Fruit fly (Drosophila melanogaster) whole organism, embryonic: Measurements from ENCODE around the gene Kdm3.
A peak's percentile ranks its signal among the peaks of the same experiment; 100 is the strongest.

Experiments used
- Bdp1 ChIP-seq: fragments of 200-800 bp; sonication (Bioruptor generic); optimal IDR thresholded peaks from 3 replicates; lab custom pipeline; 2016; ENCODE audit warnings: missing biosample characterization, missing genetic modification characterization
- CG10274 ChIP-seq: fragments of 200-800 bp; sonication (Bioruptor generic); optimal IDR thresholded peaks from 3 replicates; lab custom pipeline; 2017; ENCODE audit warnings: missing biosample characterization, mild to moderate bottlenecking, missing genetic modification characterization
- CG10366 ChIP-seq: fragments of 200-800 bp; sonication (Bioruptor generic); IDR thresholded peaks from 2 replicates; pipeline ENCODE4 v1.3.6; 2022; ENCODE audit warnings: missing biosample characterization, missing genetic modification characterization
- CG10959 ChIP-seq: fragments of 200-800 bp; sonication (Bioruptor generic); IDR thresholded peaks from 2 replicates; pipeline ENCODE4 v1.3.6; 2022; ENCODE audit warnings: missing biosample characterization, missing genetic modification characterization
- CG11247 ChIP-seq: fragments of 200-800 bp; sonication (Bioruptor generic); IDR thresholded peaks from 2 replicates; pipeline ENCODE4 v1.3.6; 2022; ENCODE audit warnings: missing biosample characterization, missing genetic modification characterization
- CG12391 ChIP-seq: fragments of 200-800 bp; sonication (Bioruptor generic); optimal IDR thresholded peaks from 3 replicates; lab custom pipeline; 2018; ENCODE audit warnings: missing biosample characterization, mild to moderate bottlenecking, missing genetic modification characterization, moderate library complexity
- CG14965 ChIP-seq: fragments of 200-800 bp; sonication (Bioruptor generic); optimal IDR thresholded peaks from 2 replicates; lab custom pipeline; 2016; ENCODE audit warnings: missing biosample characterization, missing genetic modification characterization, borderline replicate concordance
- CG15269 ChIP-seq: fragments of 200-800 bp; sonication (Bioruptor generic); optimal IDR thresholded peaks from 2 replicates; lab custom pipeline; 2018; ENCODE audit warnings: missing biosample characterization, mild to moderate bottlenecking, missing genetic modification characterization, moderate library complexity
- CG15479 ChIP-seq: fragments of 200-800 bp; sonication (Bioruptor generic); optimal IDR thresholded peaks from 3 replicates; lab custom pipeline; 2019; ENCODE audit warnings: missing biosample characterization, mild to moderate bottlenecking, missing genetic modification characterization, moderate library complexity
- CG1603 ChIP-seq: fragments of 200-800 bp; sonication (Bioruptor generic); optimal IDR thresholded peaks from 2 replicates; lab custom pipeline; 2019; ENCODE audit warnings: missing biosample characterization, mild to moderate bottlenecking, missing genetic modification characterization, moderate library complexity
- CG1647 ChIP-seq: fragments of 200-800 bp; sonication (Bioruptor generic); optimal IDR thresholded peaks from 3 replicates; lab custom pipeline; 2016; ENCODE audit warnings: missing biosample characterization, missing genetic modification characterization
- CG5245 ChIP-seq: fragments of 200-800 bp; sonication (Bioruptor generic); optimal IDR thresholded peaks from 3 replicates; lab custom pipeline; 2016; ENCODE audit warnings: missing biosample characterization, missing genetic modification characterization
- CG6813 ChIP-seq: fragments of 200-800 bp; sonication (Bioruptor generic); optimal IDR thresholded peaks from 2 replicates; lab custom pipeline; 2017; ENCODE audit warnings: missing biosample characterization, missing genetic modification characterization, mild to moderate bottlenecking, moderate library complexity, missing genetic modification reagents
- CG8290 ChIP-seq, 3 experiments: fragments of 200-800 bp; sonication (Bioruptor generic); optimal IDR thresholded peaks; 2 replicates each; lab custom pipeline; 2016 to 2019; ENCODE audit warnings: missing biosample characterization in 3 of 3, missing genetic modification characterization in 3 of 3, mild to moderate bottlenecking in 2 of 3, moderate library complexity in 1 of 3
- CG9727 ChIP-seq: fragments of 200-800 bp; sonication (Bioruptor generic); optimal IDR thresholded peaks from 3 replicates; lab custom pipeline; 2017; ENCODE audit warnings: missing biosample characterization, mild to moderate bottlenecking, missing genetic modification characterization
- CoRest ChIP-seq: fragments of 200-800 bp; sonication (Bioruptor generic); optimal IDR thresholded peaks from 3 replicates; lab custom pipeline; 2018; ENCODE audit warnings: missing biosample characterization, mild to moderate bottlenecking, missing genetic modification characterization, moderate library complexity
- GATAe ChIP-seq: fragments of 200-800 bp; sonication (Bioruptor generic); conservative IDR thresholded peaks from 2 replicates; pipeline ENCODE4 v1.3.6; 2022; ENCODE audit warnings: missing biosample characterization, missing genetic modification characterization
- HLHmδ ChIP-seq: fragments of 200-800 bp; sonication (Bioruptor generic); optimal IDR thresholded peaks from 2 replicates; lab custom pipeline; 2018; ENCODE audit warnings: missing biosample characterization, mild to moderate bottlenecking, missing genetic modification characterization, moderate library complexity
- Hey ChIP-seq: fragments of 200-800 bp; sonication (Bioruptor generic); optimal IDR thresholded peaks from 3 replicates; lab custom pipeline; 2018; ENCODE audit warnings: missing biosample characterization, mild to moderate bottlenecking, missing genetic modification characterization
- HmgZ ChIP-seq: fragments of 200-800 bp; sonication (Bioruptor generic); optimal IDR thresholded peaks from 2 replicates; lab custom pipeline; 2018; ENCODE audit warnings: missing biosample characterization, mild to moderate bottlenecking, missing genetic modification characterization
- Med ChIP-seq: fragments of 200-800 bp; sonication (Bioruptor generic); peaks from one replicate; lab custom pipeline; 2016; ENCODE audit warnings: missing biosample characterization, missing genetic modification characterization, mild to moderate bottlenecking, inconsistent platforms, moderate library complexity
- NFAT ChIP-seq: fragments of 200-800 bp; sonication (Bioruptor generic); IDR thresholded peaks from 2 replicates; pipeline ENCODE4 v1.3.6; 2022; ENCODE audit warnings: missing biosample characterization, missing genetic modification characterization
- NK7.1 ChIP-seq: fragments of 200-800 bp; sonication (Bioruptor generic); optimal IDR thresholded peaks from 3 replicates; lab custom pipeline; 2016; ENCODE audit warnings: missing biosample characterization, missing genetic modification characterization
- Nf-YC ChIP-seq: fragments of 200-800 bp; optimal IDR thresholded peaks from 3 replicates; lab custom pipeline; 2019; ENCODE audit warnings: missing biosample characterization, mild to moderate bottlenecking, missing genetic modification characterization, moderate library complexity
- Ravus ChIP-seq: fragments of 200-800 bp; sonication (Bioruptor generic); IDR thresholded peaks from 2 replicates; pipeline ENCODE4 v1.3.6; 2022; ENCODE audit warnings: missing biosample characterization, missing genetic modification characterization
- Rx ChIP-seq: fragments of 200-800 bp; sonication (Bioruptor generic); IDR thresholded peaks from 2 replicates; pipeline ENCODE4 v1.3.6; 2022; ENCODE audit warnings: missing biosample characterization, missing genetic modification characterization
- Sox102F ChIP-seq: fragments of 200-800 bp; sonication (Bioruptor generic); optimal IDR thresholded peaks from 2 replicates; lab custom pipeline; 2018; ENCODE audit warnings: missing biosample characterization, mild to moderate bottlenecking, missing genetic modification characterization, moderate library complexity
- cg ChIP-seq: fragments of 200-800 bp; sonication (Bioruptor generic); optimal IDR thresholded peaks from 3 replicates; lab custom pipeline; 2019; ENCODE audit warnings: missing biosample characterization, mild to moderate bottlenecking, missing genetic modification characterization, moderate library complexity
- dpn ChIP-seq, 2 experiments: fragments of 200-800 bp; sonication (Bioruptor generic); optimal IDR thresholded peaks; 3 replicates each; lab custom pipeline; 2016; ENCODE audit warnings: missing biosample characterization in 2 of 2, missing genetic modification characterization in 2 of 2
- fru ChIP-seq: fragments of >200 bp; optimal IDR thresholded peaks from 2 replicates; lab custom pipeline; 2017
- ftz-f1 ChIP-seq: fragments of 200-800 bp; sonication (Bioruptor generic); optimal IDR thresholded peaks from 2 replicates; lab custom pipeline; 2016; ENCODE audit warnings: missing biosample characterization, missing genetic modification characterization
- grn ChIP-seq: fragments of 200-800 bp; sonication (Bioruptor generic); optimal IDR thresholded peaks from 3 replicates; lab custom pipeline; 2017; ENCODE audit warnings: missing biosample characterization, missing genetic modification characterization
- her ChIP-seq: fragments of 200-800 bp; sonication (Bioruptor generic); optimal IDR thresholded peaks from 2 replicates; lab custom pipeline; 2016; ENCODE audit warnings: missing biosample characterization, missing genetic modification characterization
- insv ChIP-seq, 2 experiments: fragments of 200-800 bp; sonication (Bioruptor generic); optimal IDR thresholded peaks; 3 replicates each; lab custom pipeline; 2016 to 2018; ENCODE audit warnings: missing biosample characterization in 2 of 2, missing genetic modification characterization in 2 of 2
- lab ChIP-seq: fragments of 200-800 bp; sonication (Bioruptor generic); optimal IDR thresholded peaks from 3 replicates; lab custom pipeline; 2017; ENCODE audit warnings: missing biosample characterization, missing genetic modification characterization, mild to moderate bottlenecking, moderate library complexity, missing genetic modification reagents
- mirr ChIP-seq: fragments of 200-800 bp; sonication (Bioruptor generic); optimal IDR thresholded peaks from 3 replicates; lab custom pipeline; 2018; ENCODE audit warnings: missing biosample characterization, mild to moderate bottlenecking, missing genetic modification characterization
- prd ChIP-seq, 3 experiments: fragments of >200 bp in 2 of 3; fragments of 200-800 bp in 1 of 3; sonication (Bioruptor generic) in 1 of 3; optimal IDR thresholded peaks in 2 of 3; IDR thresholded peaks in 1 of 3; 2 replicates in 2 of 3; 3 replicates in 1 of 3; pipeline versions ENCODE4 v1.3.6 to Lab custom; 2017 to 2022; ENCODE audit warnings: missing biosample characterization in 1 of 3, missing genetic modification characterization in 1 of 3
- ranshi ChIP-seq: fragments of 200-800 bp; sonication (Bioruptor generic); IDR thresholded peaks from 2 replicates; pipeline ENCODE4 v1.3.6; 2022; ENCODE audit warnings: missing biosample characterization, missing genetic modification characterization
- sim ChIP-seq: fragments of 200-800 bp; sonication (Bioruptor generic); IDR thresholded peaks from 2 replicates; pipeline ENCODE4 v1.3.6; 2022; ENCODE audit warnings: missing biosample characterization, missing genetic modification characterization
- slou ChIP-seq: fragments of 200-800 bp; sonication (Bioruptor generic); optimal IDR thresholded peaks from 3 replicates; lab custom pipeline; 2016; ENCODE audit warnings: missing biosample characterization, missing genetic modification characterization
- sug ChIP-seq: fragments of 200-800 bp; optimal IDR thresholded peaks from 2 replicates; lab custom pipeline; 2019; ENCODE audit warnings: missing biosample characterization, mild to moderate bottlenecking, missing genetic modification characterization, moderate library complexity
- tap ChIP-seq: fragments of 200-800 bp; optimal IDR thresholded peaks from 3 replicates; lab custom pipeline; 2019; ENCODE audit warnings: missing biosample characterization, mild to moderate bottlenecking, missing genetic modification characterization, moderate library complexity
- toy ChIP-seq: fragments of 200-800 bp; sonication (Bioruptor generic); IDR thresholded peaks from 2 replicates; pipeline ENCODE4 v1.3.6; 2022; ENCODE audit warnings: missing biosample characterization, missing genetic modification characterization
- twi ChIP-seq: fragments of 200-800 bp; optimal IDR thresholded peaks from 2 replicates; lab custom pipeline; 2019; ENCODE audit warnings: missing biosample characterization, mild to moderate bottlenecking, missing genetic modification characterization, moderate library complexity
- vvl ChIP-seq: fragments of 200-800 bp; sonication (Bioruptor generic); IDR thresholded peaks from 2 replicates; pipeline ENCODE4 v1.3.6; 2022; ENCODE audit warnings: missing biosample characterization, missing genetic modification characterization
- wek ChIP-seq: fragments of 200-800 bp; sonication (Bioruptor generic); optimal IDR thresholded peaks from 3 replicates; lab custom pipeline; 2018; ENCODE audit warnings: missing biosample characterization, mild to moderate bottlenecking, missing genetic modification characterization, moderate library complexity
- zf30C ChIP-seq: fragments of 200-800 bp; sonication (Bioruptor generic); optimal IDR thresholded peaks from 3 replicates; lab custom pipeline; 2018; ENCODE audit warnings: missing biosample characterization, mild to moderate bottlenecking, missing genetic modification characterization

Kdm3 gene

DNA sequence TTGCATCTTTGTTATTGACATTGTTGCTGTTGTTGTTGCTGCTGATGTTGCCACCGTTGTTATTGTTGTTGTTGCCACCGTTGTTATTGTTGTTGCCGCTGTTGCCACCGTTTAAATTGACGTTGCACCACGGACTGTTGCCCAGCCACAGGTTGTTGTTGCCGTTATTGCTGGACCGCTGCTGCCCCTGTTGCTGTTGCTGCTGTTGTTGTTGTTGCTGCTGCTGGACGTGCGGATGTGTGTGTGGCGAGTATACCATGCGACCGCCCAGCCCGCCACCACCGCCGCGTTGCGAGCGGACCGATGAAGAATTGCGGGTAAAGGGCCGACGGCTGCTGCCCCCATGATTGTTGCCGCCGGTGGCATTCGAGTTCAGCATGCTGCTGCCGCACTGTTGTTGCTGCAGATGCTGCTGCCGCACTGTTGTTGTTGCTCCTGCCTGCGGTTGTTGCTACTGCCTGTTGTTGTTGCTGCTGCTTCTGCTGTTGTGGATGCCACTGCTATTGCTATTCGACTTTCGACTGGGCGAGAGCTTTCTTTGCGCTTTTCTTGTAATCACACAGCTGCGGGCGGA lies 31.1 kb downstream of the Kdm3 start (continued):
- TF ChIP-seq CG10959 (GFP tag; lab: Robert Waterston, UW) (no peak), CG5245 (GFP tag; lab: Kevin White, UChicago) (no peak), Ravus (no peak), prd (optimal IDR thresholded peaks at IDR 0.05; lab: Kevin White, UChicago) (no peak), prd (GFP tag; IDR thresholded peaks at IDR 0.05; lab: Robert Waterston, UW) (peak; percentile 39; the same call in 1 of the 3 replicates), ranshi (GFP tag; lab: Robert Waterston, UW) (0 out of 2 replicates have a peak, but pooled peaks have one; percentile 15)
- TF ChIP-seq, all 482 proteins: peak for 12

DNA sequence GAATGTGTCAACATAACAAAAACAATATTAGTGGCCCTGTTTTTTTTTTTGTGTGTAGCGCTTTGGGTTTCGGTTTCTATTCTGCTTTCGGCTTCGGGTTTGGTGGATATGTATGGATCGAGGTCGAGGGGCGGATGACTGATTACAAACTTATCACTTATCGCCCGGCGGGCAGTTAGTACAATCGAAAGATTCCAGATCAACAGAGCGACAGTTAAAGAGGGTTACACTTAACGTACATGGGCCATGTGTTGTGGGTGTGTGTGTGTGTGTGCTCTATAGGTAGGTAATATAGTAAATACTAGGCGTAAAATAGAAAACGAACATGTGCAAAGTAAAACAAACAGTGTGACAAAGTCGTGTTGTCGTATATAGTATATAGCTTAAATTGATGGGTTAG lies 33.0 kb downstream of the Kdm3 start:
- peak; percentile 18 for TF ChIP-seq CG15479 (GFP tag; lab: Kevin White, UChicago)
- no peak for TF ChIP-seq insv (GFP tag; optimal IDR thresholded peaks at IDR 0.05; lab: Kevin White, UChicago)
- TF ChIP-seq fru (lab: Kevin White, UChicago): no peak
- peak; percentile 93 for TF ChIP-seq grn (GFP tag; lab: Kevin White, UChicago)
- no peak for TF ChIP-seq CG11247 (GFP tag; lab: Robert Waterston, UW)
- TF ChIP-seq vvl (GFP tag; lab: Robert Waterston, UW): 0 out of 2 replicates have a peak, but pooled peaks have one; percentile 14
- no peak for TF ChIP-seq CoRest (tag; lab: Kevin White, UChicago)
- peak; percentile 10 for TF ChIP-seq CG6813
- no peak for TF ChIP-seq CG14965
- no peak for TF ChIP-seq CG10366 (GFP tag; lab: Robert Waterston, UW)
- peak; percentile 15 for TF ChIP-seq wek
- no peak for TF ChIP-seq Sox102F
- TF ChIP-seq Bdp1 (GFP tag; lab: Kevin White, UChicago): no peak
- TF ChIP-seq ftz-f1 (GFP tag; lab: Kevin White, UChicago): peak; percentile 58
- TF ChIP-seq Hey (tag; lab: Kevin White, UChicago): peak; percentile 81
- peak; percentile 26 for TF ChIP-seq Med
- TF ChIP-seq cg: peak; percentile 40
- TF ChIP-seq CG15269: no peak
- TF ChIP-seq CG10274: no peak
- no peak for TF ChIP-seq HLHmδ (GFP tag; lab: Kevin White, UChicago)
- peak; percentile 70 for TF ChIP-seq twi (tag; lab: Kevin White, UChicago)
- TF ChIP-seq lab (GFP tag; lab: Kevin White, UChicago): no peak
- TF ChIP-seq GATAe (GFP tag; lab: Robert Waterston, UW): peak; percentile 80
- TF ChIP-seq NK7.1: no peak
- TF ChIP-seq NFAT (GFP tag; lab: Robert Waterston, UW): no peak
- no peak for TF ChIP-seq toy
- TF ChIP-seq sim (GFP tag; lab: Robert Waterston, UW): no peak
- TF ChIP-seq CG12391: no peak
- TF ChIP-seq HmgZ (tag; lab: Kevin White, UChicago): peak; percentile 32
- no peak for TF ChIP-seq dpn (GFP tag; optimal IDR thresholded peaks at IDR 0.05; lab: Kevin White, UChicago)
- no peak for TF ChIP-seq slou (GFP tag; lab: Kevin White, UChicago)
- no peak for TF ChIP-seq CG1647
- no peak for TF ChIP-seq tap (tag; lab: Kevin White, UChicago)
- TF ChIP-seq zf30C: peak; percentile 32
- TF ChIP-seq sug (tag; lab: Kevin White, UChicago): peak; percentile 41
- no peak for TF ChIP-seq her (GFP tag; lab: Kevin White, UChicago)
- TF ChIP-seq CG1603 (tag; lab: Kevin White, UChicago): no peak
- TF ChIP-seq Rx: no peak
- TF ChIP-seq Nf-YC (tag; lab: Kevin White, UChicago): no peak
- TF ChIP-seq CG8290 (GFP tag; optimal IDR thresholded peaks at IDR 0.05; lab: Kevin White, UChicago): no peak
- TF ChIP-seq CG8290 (tag; optimal IDR thresholded peaks at IDR 0.05; lab: Kevin White, UChicago): peak in 1 of 2 experiments; percentile 10
- TF ChIP-seq CG9727 (GFP tag; lab: Kevin White, UChicago): no peak
- TF ChIP-seq mirr (GFP tag; lab: Kevin White, UChicago): peak; percentile 12
